ENCODE assay signal across 5 worm cellular contexts in the genomic region with DNA sequence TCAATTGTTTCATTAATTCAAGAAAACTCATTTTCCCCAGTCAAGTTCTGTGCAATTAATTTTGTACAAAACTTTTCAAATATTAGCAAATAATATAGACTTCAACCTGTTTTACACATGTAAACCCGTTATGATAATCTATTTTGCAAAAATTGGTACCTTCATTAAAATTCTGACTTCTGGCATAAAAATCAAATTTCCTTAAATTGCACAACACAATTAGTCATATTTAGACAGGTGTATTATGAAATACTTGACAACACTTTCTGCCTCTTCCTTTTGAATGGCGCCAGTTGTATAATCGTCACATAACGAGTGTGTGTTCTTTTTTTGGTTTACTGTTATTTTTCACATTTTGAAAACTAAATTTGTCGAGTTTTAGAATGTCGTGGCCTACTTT.
A peak's percentile ranks its signal among the peaks of the same experiment; 100 is the strongest.
TF ChIP-seq lines count a peak whose summit lies in the region.

Gene fbxc-58 (plus strand): TSS at position 383 of the 400 bp plus-strand sequence.

TF ChIP-seq in whole organism, L1 larva, 84 proteins besides CTCF, POLR2A, EP300 and RAD21:
- no peak for TF ChIP-seq hlh-17 (GFP tag; optimal IDR thresholded peaks at IDR 0.05; lab: Kevin White, UChicago; ENCODE audit: borderline replicate concordance)
- TF ChIP-seq unc-86 (tag; optimal IDR thresholded peaks at IDR 0.05; lab: Kevin White, UChicago), result no peak
- TF ChIP-seq efl-1 (optimal IDR thresholded peaks at IDR 0.05; lab: Kevin White, UChicago), result no peak
- peak in 1 of 2 experiments; percentile 45 for TF ChIP-seq efl-1 (GFP tag; optimal IDR thresholded peaks at IDR 0.05 in 1 of 2; lab: Kevin White, UChicago)
- TF ChIP-seq skn-1 (tag; optimal IDR thresholded peaks at IDR 0.05; lab: Kevin White, UChicago), result peak; percentile 46
TF ChIP-seq in whole organism, L1 larva: peak in this region for 2.

TF ChIP-seq in whole organism, L2 larva, 48 proteins besides CTCF, POLR2A, EP300 and RAD21:
- TF ChIP-seq fos-1 (tag; optimal IDR thresholded peaks at IDR 0.05; lab: Kevin White, UChicago), result peak; percentile 72
- no peak for TF ChIP-seq mab-5 (tag; optimal IDR thresholded peaks at IDR 0.05; lab: Kevin White, UChicago)
- no peak for TF ChIP-seq lin-39 (tag; optimal IDR thresholded peaks at IDR 0.05; lab: Kevin White, UChicago)

TF ChIP-seq in whole organism, L4 larva, 104 proteins besides CTCF, POLR2A, EP300 and RAD21:
- TF ChIP-seq ztf-11 (tag; optimal IDR thresholded peaks at IDR 0.05; lab: Kevin White, UChicago) (no peak), ztf-7 (tag; optimal IDR thresholded peaks at IDR 0.05; lab: Kevin White, UChicago) (peak; percentile 18), nhr-28 (tag; optimal IDR thresholded peaks at IDR 0.05; lab: Kevin White, UChicago) (peak; percentile 21), D1046.2 (GFP tag; IDR thresholded peaks at IDR 0.05; lab: Robert Waterston, UW) (no peak), nhr-6 (tag; optimal IDR thresholded peaks at IDR 0.05; lab: Kevin White, UChicago) (no peak), pqm-1 (tag; optimal IDR thresholded peaks at IDR 0.05; lab: Kevin White, UChicago) (peak; percentile 80), lin-38 (GFP tag; IDR thresholded peaks at IDR 0.05; lab: Robert Waterston, UW) (no peak), lin-15B (tag; optimal IDR thresholded peaks at IDR 0.05; lab: Kevin White, UChicago) (no peak), aly-2 (tag; optimal IDR thresholded peaks at IDR 0.05; lab: Kevin White, UChicago) (no peak), ctbp-1 (GFP tag; IDR thresholded peaks at IDR 0.05; lab: Robert Waterston, UW) (no peak), ceh-44 (GFP tag; IDR thresholded peaks at IDR 0.05; lab: Robert Waterston, UW) (no peak), dmd-8 (GFP tag; IDR thresholded peaks at IDR 0.05; lab: Robert Waterston, UW) (no peak), dpl-1 (GFP tag; optimal IDR thresholded peaks at IDR 0.05; lab: Kevin White, UChicago) (no peak), F37D6.2 (tag; optimal IDR thresholded peaks at IDR 0.05; lab: Kevin White, UChicago) (no peak), daf-16 (GFP tag; optimal IDR thresholded peaks at IDR 0.05; lab: Kevin White, UChicago) (no peak), daf-16 (tag; optimal IDR thresholded peaks at IDR 0.05; lab: Kevin White, UChicago) (peak; percentile 44), unc-39 (tag; optimal IDR thresholded peaks at IDR 0.05; lab: Kevin White, UChicago) (no peak), zag-1 (tag; optimal IDR thresholded peaks at IDR 0.05; lab: Kevin White, UChicago) (no peak), daf-8 (GFP tag; IDR thresholded peaks at IDR 0.05; lab: Robert Waterston, UW) (no peak), F49E8.2 (tag; optimal IDR thresholded peaks at IDR 0.05; lab: Kevin White, UChicago; ENCODE audit: borderline replicate concordance) (no peak), T20F7.1 (GFP tag; optimal IDR thresholded peaks at IDR 0.05; lab: Kevin White, UChicago) (peak; percentile 4), zip-2 (tag; optimal IDR thresholded peaks at IDR 0.05; lab: Kevin White, UChicago) (peak; percentile 84), dve-1 (tag; optimal IDR thresholded peaks at IDR 0.05; lab: Kevin White, UChicago; ENCODE audit: insufficient read depth) (peak; percentile 1), lsy-2 (tag; optimal IDR thresholded peaks at IDR 0.05; lab: Kevin White, UChicago) (no peak)

TF ChIP-seq in whole organism, mixed stage, embryonic, 35 proteins besides CTCF, POLR2A, EP300 and RAD21:
- TF ChIP-seq nhr-12 (tag; optimal IDR thresholded peaks at IDR 0.05; lab: Kevin White, UChicago) (no peak), mep-1 (tag; optimal IDR thresholded peaks at IDR 0.05; lab: Kevin White, UChicago) (no peak), ham-2 (GFP tag; optimal IDR thresholded peaks at IDR 0.05; lab: Kevin White, UChicago) (no peak), ces-1 (GFP tag; optimal IDR thresholded peaks at IDR 0.05; lab: Kevin White, UChicago) (peak; percentile 53)

TF ChIP-seq in whole organism, young adult, 124 proteins besides CTCF, POLR2A, EP300 and RAD21:
- TF ChIP-seq unc-62 (GFP tag; optimal IDR thresholded peaks at IDR 0.05; lab: Kevin White, UChicago), result peak; percentile 96
- peak; percentile 93 for TF ChIP-seq cebp-1 (GFP tag; IDR thresholded peaks at IDR 0.05; lab: Robert Waterston, UW)
- TF ChIP-seq cebp-1 (tag; optimal IDR thresholded peaks at IDR 0.05; lab: Kevin White, UChicago), result peak; percentile 93
- no peak for TF ChIP-seq ceh-27 (GFP tag; optimal IDR thresholded peaks at IDR 0.05; lab: Kevin White, UChicago)
- TF ChIP-seq repo-1 (tag; optimal IDR thresholded peaks at IDR 0.05; lab: Kevin White, UChicago), result no peak
- TF ChIP-seq ZK185.1 (tag; optimal IDR thresholded peaks at IDR 0.05; lab: Kevin White, UChicago; ENCODE audit: poor library complexity, severe bottlenecking), result no peak
- peak; percentile 33 for TF ChIP-seq nhr-80 (tag; optimal IDR thresholded peaks at IDR 0.05; lab: Kevin White, UChicago)
- TF ChIP-seq cebp-2 (GFP tag; IDR thresholded peaks at IDR 0.05; lab: Robert Waterston, UW), result no peak
